Fruit fly (Drosophila melanogaster) whole organism, embryonic: Measurements from ENCODE around the gene TrpRS.

Experiments used
- Atf6 ChIP-seq: fragments of 200-800 bp; sonication (Bioruptor generic); IDR thresholded peaks from 2 replicates; pipeline ENCODE4 v1.3.6; 2022; ENCODE audit warnings: missing biosample characterization, missing genetic modification characterization
- CG11504 ChIP-seq: fragments of 200-800 bp; sonication (Bioruptor generic); optimal IDR thresholded peaks from 3 replicates; lab custom pipeline; 2019; ENCODE audit warnings: missing biosample characterization, mild to moderate bottlenecking, missing genetic modification characterization, moderate library complexity
- CG11560 ChIP-seq: fragments of 200-800 bp; sonication (Bioruptor generic); IDR thresholded peaks from 3 replicates; pipeline ENCODE4 v1.3.6; 2022; ENCODE audit warnings: missing biosample characterization, missing genetic modification characterization
- CG13424 ChIP-seq: fragments of 200-800 bp; sonication (Bioruptor generic); optimal IDR thresholded peaks from 2 replicates; lab custom pipeline; 2019; ENCODE audit warnings: missing biosample characterization, mild to moderate bottlenecking, missing genetic modification characterization, moderate library complexity
- CG13624 ChIP-seq: fragments of 200-800 bp; sonication (Bioruptor generic); optimal IDR thresholded peaks from 2 replicates; lab custom pipeline; 2016; ENCODE audit warnings: missing biosample characterization, missing genetic modification characterization
- CG13894 ChIP-seq: fragments of 200-800 bp; sonication (Bioruptor generic); optimal IDR thresholded peaks from 3 replicates; lab custom pipeline; 2018; ENCODE audit warnings: missing biosample characterization, mild to moderate bottlenecking, missing genetic modification characterization, moderate library complexity
- CG14667 ChIP-seq: fragments of 200-800 bp; sonication (Bioruptor generic); IDR thresholded peaks from 2 replicates; pipeline ENCODE4 v1.3.6; 2022; ENCODE audit warnings: missing biosample characterization, missing genetic modification characterization
- CG32772 ChIP-seq: fragments of 200-800 bp; sonication (Bioruptor generic); IDR thresholded peaks from 2 replicates; pipeline ENCODE4 v1.3.6; 2022; ENCODE audit warnings: missing biosample characterization, missing genetic modification characterization
- CG5245 ChIP-seq: fragments of 200-800 bp; sonication (Bioruptor generic); optimal IDR thresholded peaks from 3 replicates; lab custom pipeline; 2016; ENCODE audit warnings: missing biosample characterization, missing genetic modification characterization
- CG6272 ChIP-seq: fragments of 200-800 bp; sonication (Bioruptor generic); IDR thresholded peaks from 2 replicates; pipeline ENCODE4 v1.3.6; 2022; ENCODE audit warnings: missing biosample characterization, missing genetic modification characterization
- CG7271 ChIP-seq: fragments of 200-800 bp; sonication (Bioruptor generic); optimal IDR thresholded peaks from 2 replicates; lab custom pipeline; 2018; ENCODE audit warnings: missing biosample characterization, mild to moderate bottlenecking, missing genetic modification characterization, moderate library complexity
- CG7357 ChIP-seq: fragments of 200-800 bp; sonication (Bioruptor generic); IDR thresholded peaks from 3 replicates; pipeline ENCODE4 v1.3.6; 2022; ENCODE audit warnings: missing biosample characterization, missing genetic modification characterization
- CG7556 ChIP-seq: fragments of 200-800 bp; sonication (Bioruptor generic); optimal IDR thresholded peaks from 2 replicates; lab custom pipeline; 2017; ENCODE audit warnings: missing biosample characterization, mild to moderate bottlenecking, missing genetic modification characterization
- CG7786 ChIP-seq: fragments of 200-800 bp; sonication (Bioruptor generic); optimal IDR thresholded peaks from 2 replicates; lab custom pipeline; 2016; ENCODE audit warnings: missing biosample characterization, missing genetic modification characterization
- CG8944 ChIP-seq: fragments of 200-800 bp; sonication (Bioruptor generic); optimal IDR thresholded peaks from 3 replicates; lab custom pipeline; 2016; ENCODE audit warnings: missing biosample characterization, missing genetic modification characterization
- CG9817 ChIP-seq: fragments of 200-800 bp; sonication (Bioruptor generic); optimal IDR thresholded peaks from 2 replicates; lab custom pipeline; 2018; ENCODE audit warnings: missing biosample characterization, mild to moderate bottlenecking, missing genetic modification characterization, moderate library complexity
- Chrac-16 ChIP-seq: fragments of 200-800 bp; sonication (Bioruptor generic); optimal IDR thresholded peaks from 3 replicates; lab custom pipeline; 2016; ENCODE audit warnings: missing biosample characterization, missing genetic modification characterization
- CoRest ChIP-seq: fragments of 200-800 bp; sonication (Bioruptor generic); optimal IDR thresholded peaks from 3 replicates; lab custom pipeline; 2018; ENCODE audit warnings: missing biosample characterization, mild to moderate bottlenecking, missing genetic modification characterization, moderate library complexity
- E2f2 ChIP-seq: fragments of 200-800 bp; sonication (Bioruptor generic); IDR thresholded peaks from 2 replicates; pipeline ENCODE4 v1.3.6; 2022; ENCODE audit warnings: missing biosample characterization, missing genetic modification characterization
- ERR ChIP-seq: fragments of 200-800 bp; sonication (Bioruptor generic); optimal IDR thresholded peaks from 2 replicates; lab custom pipeline; 2016; ENCODE audit warnings: missing biosample characterization, missing genetic modification characterization
- Eip74EF ChIP-seq, 2 experiments: fragments of 200-800 bp in 1 of 2; fragments of >200 bp in 1 of 2; sonication (Bioruptor generic) in 1 of 2; optimal IDR thresholded peaks; 2 replicates each; lab custom pipeline; 2017 to 2019; ENCODE audit warnings: missing biosample characterization in 2 of 2, missing genetic modification characterization in 2 of 2, mild to moderate bottlenecking in 1 of 2, moderate library complexity in 1 of 2
- HLH54F ChIP-seq: fragments of 200-800 bp; sonication (Bioruptor generic); optimal IDR thresholded peaks from 3 replicates; lab custom pipeline; 2016; ENCODE audit warnings: missing biosample characterization, missing genetic modification characterization
- HLHmδ ChIP-seq: fragments of 200-800 bp; sonication (Bioruptor generic); optimal IDR thresholded peaks from 2 replicates; lab custom pipeline; 2018; ENCODE audit warnings: missing biosample characterization, mild to moderate bottlenecking, missing genetic modification characterization, moderate library complexity
- Hr78 ChIP-seq, 2 experiments: fragments of 200-800 bp in 1 of 2; fragments of >200 bp in 1 of 2; sonication (Bioruptor generic) in 1 of 2; optimal IDR thresholded peaks; 2 replicates each; lab custom pipeline; 2017 to 2019; ENCODE audit warnings: missing biosample characterization in 2 of 2, missing genetic modification characterization in 2 of 2, mild to moderate bottlenecking in 1 of 2, moderate library complexity in 1 of 2
- NFAT ChIP-seq: fragments of 200-800 bp; sonication (Bioruptor generic); IDR thresholded peaks from 2 replicates; pipeline ENCODE4 v1.3.6; 2022; ENCODE audit warnings: missing biosample characterization, missing genetic modification characterization
- Nf-YA ChIP-seq: fragments of 200-800 bp; sonication (Bioruptor generic); IDR thresholded peaks from 2 replicates; pipeline ENCODE4 v1.3.6; 2022; ENCODE audit warnings: missing biosample characterization, missing genetic modification characterization
- Nf-YC ChIP-seq: fragments of 200-800 bp; optimal IDR thresholded peaks from 3 replicates; lab custom pipeline; 2019; ENCODE audit warnings: missing biosample characterization, mild to moderate bottlenecking, missing genetic modification characterization, moderate library complexity
- Ptx1 ChIP-seq: fragments of 200-800 bp; sonication (Bioruptor generic); IDR thresholded peaks from 2 replicates; pipeline ENCODE4 v1.3.6; 2022; ENCODE audit warnings: missing biosample characterization, missing genetic modification characterization
- Rx ChIP-seq: fragments of 200-800 bp; sonication (Bioruptor generic); IDR thresholded peaks from 2 replicates; pipeline ENCODE4 v1.3.6; 2022; ENCODE audit warnings: missing biosample characterization, missing genetic modification characterization
- Stat92E ChIP-seq, 3 experiments: fragments of >200 bp in 2 of 3; fragments of 200-800 bp in 1 of 3; sonication (Bioruptor generic) in 1 of 3; optimal IDR thresholded peaks; 2 replicates each; lab custom pipeline; 2017 to 2019; ENCODE audit warnings: missing biosample characterization in 3 of 3, missing genetic modification characterization in 3 of 3, mild to moderate bottlenecking in 1 of 3, moderate library complexity in 1 of 3
- Trl ChIP-seq, 3 experiments: fragments of >200 bp in 2 of 3; fragments of 200-800 bp in 1 of 3; sonication (Bioruptor generic) in 1 of 3; optimal IDR thresholded peaks; 2 replicates in 1 of 3; 3 replicates in 2 of 3; lab custom pipeline; 2016 to 2017; ENCODE audit warnings: missing biosample characterization in 1 of 3, missing genetic modification characterization in 1 of 3
- amos ChIP-seq: fragments of 200-800 bp; sonication (Bioruptor generic); IDR thresholded peaks from 2 replicates; pipeline ENCODE4 v1.3.6; 2022; ENCODE audit warnings: missing biosample characterization, missing genetic modification characterization; ENCODE audit not compliant: partially characterized antibody
- ara ChIP-seq: fragments of 200-800 bp; sonication (Bioruptor generic); IDR thresholded peaks from 2 replicates; pipeline ENCODE4 v1.3.6; 2022; ENCODE audit warnings: missing biosample characterization, missing genetic modification characterization
- bsh ChIP-seq, 2 experiments: fragments of 200-800 bp; sonication (Bioruptor generic); optimal IDR thresholded peaks; 2 replicates each; lab custom pipeline; 2017 to 2018; ENCODE audit warnings: mild to moderate bottlenecking in 2 of 2, missing biosample characterization in 2 of 2, missing genetic modification characterization in 2 of 2, moderate library complexity in 1 of 2
- cad ChIP-seq: fragments of >200 bp; optimal IDR thresholded peaks from 2 replicates; lab custom pipeline; 2017; ENCODE audit warnings: missing biosample characterization, missing genetic modification characterization
- cg ChIP-seq: fragments of 200-800 bp; sonication (Bioruptor generic); optimal IDR thresholded peaks from 3 replicates; lab custom pipeline; 2019; ENCODE audit warnings: missing biosample characterization, mild to moderate bottlenecking, missing genetic modification characterization, moderate library complexity
- chinmo ChIP-seq: fragments of 200-800 bp; sonication (Bioruptor generic); IDR thresholded peaks from 4 replicates; pipeline ENCODE4 v1.3.6; 2022; ENCODE audit warnings: missing biosample characterization, missing genetic modification characterization; ENCODE audit not compliant: partially characterized antibody
- da ChIP-seq: fragments of 200-800 bp; sonication (Bioruptor generic); optimal IDR thresholded peaks from 2 replicates; lab custom pipeline; 2016; ENCODE audit warnings: missing biosample characterization, missing genetic modification characterization
- dmrt11E ChIP-seq: fragments of 200-800 bp; sonication (Bioruptor generic); optimal IDR thresholded peaks from 3 replicates; lab custom pipeline; 2018; ENCODE audit warnings: missing biosample characterization, mild to moderate bottlenecking, missing genetic modification characterization, moderate library complexity
- emc ChIP-seq: fragments of 200-800 bp; sonication (Bioruptor generic); optimal IDR thresholded peaks from 2 replicates; lab custom pipeline; 2016; ENCODE audit warnings: missing biosample characterization, missing genetic modification characterization
- exex ChIP-seq: fragments of 200-800 bp; sonication (Bioruptor generic); optimal IDR thresholded peaks from 4 replicates; lab custom pipeline; 2018; ENCODE audit warnings: missing biosample characterization, mild to moderate bottlenecking, missing genetic modification characterization, moderate library complexity
- ftz-f1 ChIP-seq: fragments of 200-800 bp; sonication (Bioruptor generic); optimal IDR thresholded peaks from 2 replicates; lab custom pipeline; 2016; ENCODE audit warnings: missing biosample characterization, missing genetic modification characterization
- gce ChIP-seq: fragments of 200-800 bp; sonication (Bioruptor generic); IDR thresholded peaks from 3 replicates; pipeline ENCODE4 v1.3.6; 2022; ENCODE audit warnings: missing biosample characterization, missing genetic modification characterization
- lov ChIP-seq, 2 experiments: fragments of 200-800 bp in 1 of 2; fragments of >200 bp in 1 of 2; sonication (Bioruptor generic) in 1 of 2; IDR thresholded peaks in 1 of 2; optimal IDR thresholded peaks in 1 of 2; 2 replicates in 1 of 2; 3 replicates in 1 of 2; pipeline versions ENCODE4 v1.3.6 to Lab custom; 2017 to 2022; ENCODE audit warnings: missing biosample characterization in 1 of 2, missing genetic modification characterization in 1 of 2
- psq ChIP-seq: fragments of 200-800 bp; sonication (Bioruptor generic); optimal IDR thresholded peaks from 2 replicates; lab custom pipeline; 2017; ENCODE audit warnings: missing biosample characterization, missing genetic modification characterization
- ranshi ChIP-seq: fragments of 200-800 bp; sonication (Bioruptor generic); IDR thresholded peaks from 2 replicates; pipeline ENCODE4 v1.3.6; 2022; ENCODE audit warnings: missing biosample characterization, missing genetic modification characterization
- sr ChIP-seq: fragments of 200-800 bp; sonication (Bioruptor generic); IDR thresholded peaks from 3 replicates; pipeline ENCODE4 v1.3.6; 2022; ENCODE audit warnings: missing biosample characterization, missing genetic modification characterization
- tio ChIP-seq: fragments of 200-800 bp; sonication (Bioruptor generic); optimal IDR thresholded peaks from 2 replicates; lab custom pipeline; 2017; ENCODE audit warnings: missing biosample characterization, missing genetic modification characterization, inconsistent platforms
- toy ChIP-seq: fragments of 200-800 bp; sonication (Bioruptor generic); IDR thresholded peaks from 2 replicates; pipeline ENCODE4 v1.3.6; 2022; ENCODE audit warnings: missing biosample characterization, missing genetic modification characterization
- ttk ChIP-seq: fragments of 200-800 bp; sonication (Bioruptor generic); IDR thresholded peaks from 2 replicates; pipeline ENCODE4 v2.1.2; 2022; ENCODE audit warnings: missing biosample characterization, missing genetic modification characterization

The TrpRS gene

dm6 chr3R:9239941-9240400 is 26.7 kb downstream of the TrpRS start (continued):
- no peak for TF ChIP-seq CG32772 (GFP tag; lab: Robert Waterston, UW)
- TF ChIP-seq Rx (GFP tag; lab: Robert Waterston, UW) = no peak
- TF ChIP-seq CG13624 (GFP tag; lab: Kevin White, UChicago) = peak; percentile 15
- peak; percentile 93 for TF ChIP-seq cg (GFP tag; lab: Kevin White, UChicago)
- no peak for TF ChIP-seq CG13894 (tag; lab: Kevin White, UChicago)
- TF ChIP-seq CG9817 (tag; lab: Kevin White, UChicago) = no peak
- TF ChIP-seq chinmo (GFP tag; lab: Robert Waterston, UW) = peak; percentile 97
- TF ChIP-seq lov (optimal IDR thresholded peaks at IDR 0.05; lab: Kevin White, UChicago) = no peak
- no peak for TF ChIP-seq lov (GFP tag; IDR thresholded peaks at IDR 0.05; lab: Robert Waterston, UW)
- TF ChIP-seq tio (GFP tag; lab: Kevin White, UChicago) = no peak
- TF ChIP-seq Eip74EF (GFP tag; optimal IDR thresholded peaks at IDR 0.05; lab: Kevin White, UChicago) = no peak
- no peak for TF ChIP-seq Nf-YA (GFP tag; lab: Robert Waterston, UW)
- peak; percentile 27 for TF ChIP-seq Nf-YC (tag; lab: Kevin White, UChicago)
- TF ChIP-seq ftz-f1 (GFP tag; lab: Kevin White, UChicago) = no peak
- TF ChIP-seq CG14667 (GFP tag; lab: Robert Waterston, UW) = no peak
- TF ChIP-seq emc (GFP tag; lab: Kevin White, UChicago) = no peak
- no peak for TF ChIP-seq CG6272 (GFP tag; lab: Robert Waterston, UW)
- TF ChIP-seq CG7357 (GFP tag; lab: Robert Waterston, UW) = no peak
- TF ChIP-seq Hr78 (GFP tag; optimal IDR thresholded peaks at IDR 0.05; lab: Kevin White, UChicago) = no peak
- TF ChIP-seq ttk (GFP tag; lab: Robert Waterston, UW) = no peak
- no peak for TF ChIP-seq Chrac-16 (GFP tag; lab: Kevin White, UChicago)
- TF ChIP-seq psq (GFP tag; lab: Kevin White, UChicago) = no peak
- TF ChIP-seq CG5245 (GFP tag; lab: Kevin White, UChicago) = no peak
- no peak for TF ChIP-seq ERR
- TF ChIP-seq da (GFP tag; lab: Kevin White, UChicago) = no peak
- TF ChIP-seq bsh (GFP tag; optimal IDR thresholded peaks at IDR 0.05; lab: Kevin White, UChicago) = peak in 1 of 2 experiments; percentile 17
- no peak for TF ChIP-seq NFAT (GFP tag; lab: Robert Waterston, UW)
- TF ChIP-seq cad = no peak
- no peak for TF ChIP-seq ranshi (GFP tag; lab: Robert Waterston, UW)
- TF ChIP-seq CoRest (tag; lab: Kevin White, UChicago) = peak; percentile 5
- TF ChIP-seq gce (GFP tag; lab: Robert Waterston, UW) = no peak
- peak; percentile 27 for TF ChIP-seq CG7271
- no peak for TF ChIP-seq CG11504 (tag; lab: Kevin White, UChicago)
- TF ChIP-seq CG11560 (tag; lab: Robert Waterston, UW) = no peak; the same call in 2 of the 3 replicates
- TF ChIP-seq CG7556 = no peak
- peak; percentile 79 for TF ChIP-seq amos (GFP tag; lab: Robert Waterston, UW)
- TF ChIP-seq CG7786 (GFP tag; lab: Kevin White, UChicago) = no peak
- TF ChIP-seq CG8944 (GFP tag; lab: Kevin White, UChicago) = no peak
- TF ChIP-seq HLH54F (GFP tag; lab: Kevin White, UChicago) = no peak
- TF ChIP-seq sr (GFP tag; lab: Robert Waterston, UW) = no peak
- no peak for TF ChIP-seq toy
- no peak for TF ChIP-seq CG13424 (tag; lab: Kevin White, UChicago)
- TF ChIP-seq exex = no peak
- TF ChIP-seq HLHmδ = no peak
- peak; percentile 87 for TF ChIP-seq E2f2 (GFP tag; lab: Robert Waterston, UW)
- TF ChIP-seq Ptx1 = no peak
- no peak for TF ChIP-seq dmrt11E (tag; lab: Kevin White, UChicago)
- TF ChIP-seq Atf6 (GFP tag; lab: Robert Waterston, UW) = 0 out of 2 replicates have a peak, but pooled peaks have one; percentile 1
- TF ChIP-seq Trl (optimal IDR thresholded peaks at IDR 0.05; lab: Kevin White, UChicago) = peak; percentile 61 to 75
- no peak for TF ChIP-seq Trl (GFP tag; optimal IDR thresholded peaks at IDR 0.05; lab: Kevin White, UChicago)
- TF ChIP-seq Stat92E (GFP tag; optimal IDR thresholded peaks at IDR 0.05; lab: Kevin White, UChicago) = peak in 1 of 3 experiments; percentile 66
- no peak for TF ChIP-seq ara (GFP tag; lab: Robert Waterston, UW)
